Worm (Caenorhabditis elegans) whole organism, L4 larva: ENCODE measurements around the gene sbds-1.

Source experiments
- F26F4.8 ChIP-seq: fragments of 200-800 bp; sonication (Bioruptor generic); conservative IDR thresholded peaks from 2 replicates; pipeline ENCODE4 v1.3.6; 2022; ENCODE audit warnings: missing genetic modification characterization, missing compliant biosample characterization
- F37D6.2 ChIP-seq: sonication (generic microtip); optimal IDR thresholded peaks from 2 replicates; lab custom pipeline; 2016; ENCODE audit warnings: mild to moderate bottlenecking, missing genetic modification characterization, missing compliant biosample characterization
- F49E8.2 ChIP-seq: sonication (generic microtip); optimal IDR thresholded peaks from 2 replicates; lab custom pipeline; 2016; ENCODE audit warnings: missing compliant biosample characterization, mild to moderate bottlenecking, missing genetic modification characterization, borderline replicate concordance
- T26A8.4 ChIP-seq: fragments of 200-800 bp; sonication (Bioruptor generic); IDR thresholded peaks from 2 replicates; pipeline ENCODE4 v1.3.6; 2022; ENCODE audit warnings: missing genetic modification characterization, missing compliant biosample characterization
- Y48G9A.11 ChIP-seq: fragments of 200-800 bp; sonication (Bioruptor generic); IDR thresholded peaks from 2 replicates; pipeline ENCODE4 v1.3.6; 2022; ENCODE audit warnings: missing genetic modification reagents, missing genetic modification characterization, missing compliant biosample characterization
- ZK337.2 ChIP-seq: fragments of 200-800 bp; sonication (Bioruptor generic); IDR thresholded peaks from 2 replicates; pipeline ENCODE4 v1.3.6; 2022; ENCODE audit warnings: missing genetic modification reagents, missing genetic modification characterization, missing compliant biosample characterization
- aha-1 ChIP-seq: fragments of 150-350 bp; peaks from one replicate; lab custom pipeline; 2014; ENCODE audit warnings: missing biosample characterization, missing genetic modification characterization
- aly-2 ChIP-seq: sonication (generic microtip); optimal IDR thresholded peaks from 2 replicates; lab custom pipeline; 2018; ENCODE audit warnings: missing biosample characterization, missing genetic modification characterization
- arid-1 ChIP-seq: fragments of 200-800 bp; sonication (Bioruptor generic); conservative IDR thresholded peaks from 2 replicates; pipeline ENCODE4 v1.3.6; 2022; ENCODE audit warnings: missing genetic modification reagents, missing genetic modification characterization, missing compliant biosample characterization
- ceh-20 ChIP-seq: fragments of 200-800 bp; sonication (Bioruptor generic); IDR thresholded peaks from 2 replicates; pipeline ENCODE4 v1.3.6; 2022; ENCODE audit warnings: missing genetic modification reagents, missing genetic modification characterization, missing compliant biosample characterization
- ceh-28 ChIP-seq: fragments of 150-350 bp; optimal IDR thresholded peaks from 2 replicates; lab custom pipeline; 2014; ENCODE audit warnings: missing biosample characterization, missing genetic modification reagents, missing genetic modification characterization
- daf-12 ChIP-seq: fragments of 150-350 bp; optimal IDR thresholded peaks from 2 replicates; lab custom pipeline; 2014; ENCODE audit warnings: missing biosample characterization, missing genetic modification reagents, missing genetic modification characterization
- daf-16 ChIP-seq, 3 experiments: sonication (generic microtip); optimal IDR thresholded peaks; 2 replicates each; lab custom pipeline; 2016 to 2017; ENCODE audit warnings: missing genetic modification characterization in 3 of 3, missing genetic modification reagents in 3 of 3, mild to moderate bottlenecking in 2 of 3, missing compliant biosample characterization in 2 of 3, missing biosample characterization in 1 of 3, moderate library complexity in 1 of 3
- daf-19 ChIP-seq: fragments of 200-800 bp; sonication (Bioruptor generic); conservative IDR thresholded peaks from 2 replicates; pipeline ENCODE4 v1.3.6; 2022; ENCODE audit warnings: missing genetic modification characterization, missing compliant biosample characterization
- daf-8 ChIP-seq: fragments of 200-800 bp; sonication (Bioruptor generic); IDR thresholded peaks from 2 replicates; pipeline ENCODE4 v1.3.6; 2022; ENCODE audit warnings: missing genetic modification characterization, missing compliant biosample characterization
- dpl-1 ChIP-seq: fragments of 150-350 bp; optimal IDR thresholded peaks from 2 replicates; lab custom pipeline; 2014; ENCODE audit warnings: missing biosample characterization, missing genetic modification reagents, missing genetic modification characterization
- dve-1 ChIP-seq: sonication (generic microtip); optimal IDR thresholded peaks from 2 replicates; lab custom pipeline; 2017; ENCODE audit warnings: antibody characterized with exemption, mild to moderate bottlenecking, missing genetic modification characterization, missing compliant biosample characterization; ENCODE audit not compliant: insufficient read depth
- egl-43 ChIP-seq: fragments of 200-800 bp; sonication (Bioruptor generic); IDR thresholded peaks from 2 replicates; pipeline ENCODE4 v1.3.6; 2022; ENCODE audit warnings: missing genetic modification reagents, missing genetic modification characterization, missing compliant biosample characterization
- fkh-10 ChIP-seq: fragments of 150-350 bp; optimal IDR thresholded peaks from 2 replicates; lab custom pipeline; 2014; ENCODE audit warnings: missing biosample characterization, missing genetic modification reagents, missing genetic modification characterization
- fos-1 ChIP-seq: fragments of 150-350 bp; optimal IDR thresholded peaks from 2 replicates; lab custom pipeline; 2014; ENCODE audit warnings: missing biosample characterization, missing genetic modification characterization
- gei-8 ChIP-seq: fragments of 200-800 bp; sonication (Bioruptor generic); optimal IDR thresholded peaks from 2 replicates; lab custom pipeline; 2018; ENCODE audit warnings: mild to moderate bottlenecking, missing genetic modification characterization, missing compliant biosample characterization
- hlh-11 ChIP-seq: fragments of 200-800 bp; sonication (Bioruptor generic); optimal IDR thresholded peaks from 2 replicates; lab custom pipeline; 2018; ENCODE audit warnings: mild to moderate bottlenecking, missing genetic modification characterization, missing compliant biosample characterization
- hlh-30 ChIP-seq: sonication (generic microtip); optimal IDR thresholded peaks from 2 replicates; lab custom pipeline; 2017; ENCODE audit warnings: antibody characterized with exemption, mild to moderate bottlenecking, missing genetic modification characterization, missing compliant biosample characterization; ENCODE audit not compliant: insufficient read depth
- lin-15B ChIP-seq: fragments of 150-350 bp; sonication (generic microtip); optimal IDR thresholded peaks from 3 replicates; lab custom pipeline; 2014; ENCODE audit warnings: missing biosample characterization, missing genetic modification characterization
- lin-38 ChIP-seq: fragments of 200-800 bp; sonication (Bioruptor generic); IDR thresholded peaks from 2 replicates; pipeline ENCODE4 v1.3.6; 2022; ENCODE audit warnings: missing genetic modification reagents, missing genetic modification characterization, missing compliant biosample characterization
- madf-9 ChIP-seq: fragments of 200-800 bp; sonication (Bioruptor generic); conservative IDR thresholded peaks from 2 replicates; pipeline ENCODE4 v1.3.6; 2022; ENCODE audit warnings: missing genetic modification reagents, missing genetic modification characterization, missing compliant biosample characterization
- mdl-1 ChIP-seq, 2 experiments: fragments of 150-350 bp in 1 of 2; sonication (generic microtip) in 1 of 2; optimal IDR thresholded peaks; 2 replicates each; lab custom pipeline; 2014 to 2017; ENCODE audit warnings: missing biosample characterization in 2 of 2, missing genetic modification characterization in 2 of 2
- mes-2 ChIP-seq: sonication (generic microtip); optimal IDR thresholded peaks from 2 replicates; lab custom pipeline; 2016; ENCODE audit warnings: missing genotype, mild to moderate bottlenecking, missing genetic modification characterization, missing compliant biosample characterization; ENCODE audit not compliant: poor library complexity, severe bottlenecking
- nhr-10 ChIP-seq: fragments of 150-350 bp; optimal IDR thresholded peaks from 2 replicates; lab custom pipeline; 2014; ENCODE audit warnings: missing biosample characterization, missing genetic modification characterization
- nhr-102 ChIP-seq: sonication (generic microtip); optimal IDR thresholded peaks from 2 replicates; lab custom pipeline; 2016; ENCODE audit warnings: mild to moderate bottlenecking, missing genetic modification characterization, moderate library complexity, missing compliant biosample characterization
- nhr-11 ChIP-seq: fragments of 150-350 bp; optimal IDR thresholded peaks from 2 replicates; lab custom pipeline; 2014; ENCODE audit warnings: missing biosample characterization, missing genetic modification characterization
- nhr-25 ChIP-seq: sonication (generic microtip); optimal IDR thresholded peaks from 2 replicates; lab custom pipeline; 2017; ENCODE audit warnings: missing genetic modification characterization, mild to moderate bottlenecking, missing compliant biosample characterization, antibody characterized with exemption, moderate library complexity, borderline replicate concordance; ENCODE audit not compliant: insufficient read depth
- nhr-28 ChIP-seq: fragments of 150-350 bp; optimal IDR thresholded peaks from 2 replicates; lab custom pipeline; 2014; ENCODE audit warnings: missing biosample characterization, missing genetic modification characterization
- nhr-48 ChIP-seq: sonication (generic microtip); optimal IDR thresholded peaks from 2 replicates; lab custom pipeline; 2016; ENCODE audit warnings: mild to moderate bottlenecking, missing genetic modification characterization, missing compliant biosample characterization
- nhr-6 ChIP-seq: fragments of 150-350 bp; optimal IDR thresholded peaks from 2 replicates; lab custom pipeline; 2014; ENCODE audit warnings: missing biosample characterization, missing genetic modification characterization
- nhr-77 ChIP-seq: fragments of 150-350 bp; optimal IDR thresholded peaks from 2 replicates; lab custom pipeline; 2014; ENCODE audit warnings: missing biosample characterization, missing genetic modification characterization
- pha-4 ChIP-seq, 2 experiments: fragments of 150-350 bp in 1 of 2; fragments of 200-800 bp in 1 of 2; sonication (Bioruptor generic) in 1 of 2; IDR thresholded peaks in 1 of 2; optimal IDR thresholded peaks in 1 of 2; 2 replicates each; pipeline versions ENCODE4 v1.3.6 to Lab custom; 2014 to 2022; ENCODE audit warnings: missing genetic modification characterization in 2 of 2, missing genetic modification reagents in 2 of 2, missing biosample characterization in 1 of 2, missing compliant biosample characterization in 1 of 2
- php-3 ChIP-seq: fragments of 200-800 bp; sonication (Bioruptor generic); IDR thresholded peaks from 2 replicates; pipeline ENCODE4 v1.3.6; 2022; ENCODE audit warnings: missing genetic modification reagents, missing genetic modification characterization, missing compliant biosample characterization
- rbr-2 ChIP-seq: sonication (generic microtip); optimal IDR thresholded peaks from 2 replicates; lab custom pipeline; 2016; ENCODE audit warnings: missing genotype, missing genetic modification characterization, missing compliant biosample characterization
- skn-1 ChIP-seq: fragments of 150-350 bp; optimal IDR thresholded peaks from 2 replicates; lab custom pipeline; 2014; ENCODE audit warnings: missing biosample characterization, missing genetic modification characterization
- snpc-4 ChIP-seq: fragments of 150-350 bp; optimal IDR thresholded peaks from 2 replicates; lab custom pipeline; 2014; ENCODE audit warnings: missing biosample characterization, missing genetic modification characterization
- tra-1 ChIP-seq: fragments of 200-800 bp; sonication (Bioruptor generic); IDR thresholded peaks from 2 replicates; pipeline ENCODE4 v1.3.6; 2022; ENCODE audit warnings: missing genetic modification reagents, missing genetic modification characterization, missing compliant biosample characterization
- unc-62 ChIP-seq, 3 experiments: fragments of 150-350 bp in 1 of 3; sonication (generic microtip); optimal IDR thresholded peaks in 2 of 3; peaks in 1 of 3; 1 replicate in 1 of 3; 2 replicates in 2 of 3; lab custom pipeline; 2014 to 2017; ENCODE audit warnings: missing biosample characterization in 3 of 3, missing genetic modification characterization in 3 of 3, missing genetic modification reagents in 3 of 3, missing genotype in 1 of 3
- vab-7 ChIP-seq: fragments of 200-800 bp; sonication (Bioruptor generic); IDR thresholded peaks from 2 replicates; pipeline ENCODE4 v1.3.6; 2022; ENCODE audit warnings: missing genetic modification reagents, missing genetic modification characterization, missing compliant biosample characterization
- zfp-2 ChIP-seq: sonication (generic microtip); optimal IDR thresholded peaks from 2 replicates; lab custom pipeline; 2016; ENCODE audit warnings: mild to moderate bottlenecking, missing genetic modification characterization, missing compliant biosample characterization
- zfp-3 ChIP-seq: fragments of 200-800 bp; sonication (Bioruptor generic); conservative IDR thresholded peaks from 2 replicates; pipeline ENCODE4 v1.3.6; 2022; ENCODE audit warnings: missing genetic modification reagents, missing genetic modification characterization, missing compliant biosample characterization

The sbds-1 gene

ce11 chrIII:599279-599678 is 38.9 kb downstream of the sbds-1 start:
- TF ChIP-seq nhr-48 (tag; lab: Kevin White, UChicago) (no peak), mes-2 (tag; lab: Kevin White, UChicago) (peak; percentile 31), hlh-11 (tag; lab: Kevin White, UChicago) (peak; percentile 18), madf-9 (GFP tag; lab: Robert Waterston, UW) (no peak), nhr-28 (tag; lab: Kevin White, UChicago) (no peak), aha-1 (tag; lab: Kevin White, UChicago) (peak; percentile 23), daf-16 (GFP tag; optimal IDR thresholded peaks at IDR 0.05; lab: Kevin White, UChicago) (no peak), daf-16 (tag; optimal IDR thresholded peaks at IDR 0.05; lab: Kevin White, UChicago) (peak; percentile 72), nhr-10 (tag; lab: Kevin White, UChicago) (peak; percentile 1), Y48G9A.11 (no peak), zfp-3 (GFP tag; lab: Robert Waterston, UW) (0 out of 2 replicates have a peak, but pooled peaks have one; percentile 52), daf-19 (GFP tag; lab: Robert Waterston, UW) (no peak), nhr-77 (tag; lab: Kevin White, UChicago) (peak; percentile 27), dpl-1 (no peak), hlh-30 (tag; lab: Kevin White, UChicago) (no peak), pha-4 (GFP tag; IDR thresholded peaks at IDR 0.05; lab: Robert Waterston, UW) (0 out of 2 replicates have a peak, but pooled peaks have one; percentile 35), pha-4 (tag; optimal IDR thresholded peaks at IDR 0.05; lab: Kevin White, UChicago) (no peak), nhr-102 (peak; percentile 23), zfp-2 (no peak), dve-1 (tag; lab: Kevin White, UChicago) (peak; percentile 70), ZK337.2 (GFP tag; lab: Robert Waterston, UW) (no peak), skn-1 (tag; lab: Kevin White, UChicago) (no peak)

ce11 chrIII:598687-599086 is 39.5 kb downstream of the sbds-1 start, which contains the start of gene Y55B1AR.2:
TSS of gene Y55B1AR.2 (minus strand) at chrIII:598787.
- TF ChIP-seq aly-2: no peak
- no peak for TF ChIP-seq arid-1 (GFP tag; lab: Robert Waterston, UW)
- TF ChIP-seq nhr-11 (tag; lab: Kevin White, UChicago): no peak
- no peak for TF ChIP-seq gei-8
- no peak for TF ChIP-seq fkh-10
- TF ChIP-seq tra-1 (GFP tag; lab: Robert Waterston, UW): no peak
- no peak for TF ChIP-seq ceh-20 (GFP tag; lab: Robert Waterston, UW)

- TF ChIP-seq rbr-2 (tag; lab: Kevin White, UChicago) (peak; percentile 59), php-3 (GFP tag; lab: Robert Waterston, UW) (0 out of 2 replicates have a peak, but pooled peaks have one; percentile 16), nhr-102 (no peak), lin-38 (peak; percentile 27; the same call in 1 of the 2 replicates), nhr-6 (tag; lab: Kevin White, UChicago) (peak; percentile 31), egl-43 (no peak), F26F4.8 (no peak), unc-62 (GFP tag; optimal IDR thresholded peaks at IDR 0.05 in 1 of 2; lab: Kevin White, UChicago) (no peak), unc-62 (tag; optimal IDR thresholded peaks at IDR 0.05; lab: Kevin White, UChicago) (no peak), daf-8 (GFP tag; lab: Robert Waterston, UW) (no peak), daf-19 (GFP tag; lab: Robert Waterston, UW) (no peak), daf-12 (tag; lab: Kevin White, UChicago) (no peak), lin-15B (tag; lab: Kevin White, UChicago) (no peak), vab-7 (GFP tag; lab: Robert Waterston, UW) (no peak), fos-1 (tag; lab: Kevin White, UChicago) (no peak), ceh-28 (tag; lab: Kevin White, UChicago) (peak; percentile 56), F49E8.2 (tag; lab: Kevin White, UChicago) (no peak), fkh-10 (no peak), nhr-25 (tag; lab: Kevin White, UChicago) (no peak), F37D6.2 (tag; lab: Kevin White, UChicago) (no peak), daf-16 (GFP tag; optimal IDR thresholded peaks at IDR 0.05; lab: Kevin White, UChicago) (no peak), daf-16 (tag; optimal IDR thresholded peaks at IDR 0.05; lab: Kevin White, UChicago) (no peak), T26A8.4 (GFP tag; lab: Robert Waterston, UW) (no peak), mdl-1 (tag; optimal IDR thresholded peaks at IDR 0.05; lab: Kevin White, UChicago) (peak; percentile 64 to 83), snpc-4 (no peak)
Observed at ce11 chrIII:598168-598567, 40.1 kb downstream of the sbds-1 start.
